Worm (Caenorhabditis elegans): ENCODE data around the gene unc-22.

unc-22 gene

ce11 chrIV:12029074-12029473 is 18.3 kb upstream of the unc-22 start, which contains the start of gene tgn-38:
tgn-38 (minus strand) TSS chrIV:12029174.
- TF ChIP-seq nhr-129 (tag; optimal IDR thresholded peaks at IDR 0.05) (peak; percentile 22), sma-9 (GFP tag; optimal IDR thresholded peaks at IDR 0.05) (no peak), sma-9 (tag; optimal IDR thresholded peaks at IDR 0.05) (no peak)

- TF ChIP-seq elt-3 (tag; optimal IDR thresholded peaks at IDR 0.05): no peak
- TF ChIP-seq ztf-1 (GFP tag; conservative IDR thresholded peaks at IDR 0.05): no peak
- no peak for TF ChIP-seq ztf-11 (tag; optimal IDR thresholded peaks at IDR 0.05)
- TF ChIP-seq sma-3 (GFP tag; optimal IDR thresholded peaks at IDR 0.05): no peak
- peak; percentile 12 for TF ChIP-seq fos-1 (tag; optimal IDR thresholded peaks at IDR 0.05)
- no peak for TF ChIP-seq R02D3.7 (tag; optimal IDR thresholded peaks at IDR 0.05)
- TF ChIP-seq nhr-23 (tag; optimal IDR thresholded peaks at IDR 0.05): no peak
- no peak for TF ChIP-seq peb-1 (tag; optimal IDR thresholded peaks at IDR 0.05)
- peak; percentile 65 for TF ChIP-seq sma-9 (GFP tag; optimal IDR thresholded peaks at IDR 0.05)
- TF ChIP-seq sma-9 (tag; optimal IDR thresholded peaks at IDR 0.05): no peak
- peak; percentile 58 for TF ChIP-seq blmp-1 (tag; optimal IDR thresholded peaks at IDR 0.05; ENCODE audit: insufficient read depth)
- TF ChIP-seq nhr-11 (tag; optimal IDR thresholded peaks at IDR 0.05): no peak
- no peak for TF ChIP-seq crh-2 (tag; optimal IDR thresholded peaks at IDR 0.05)
- TF ChIP-seq alr-1 (tag; optimal IDR thresholded peaks at IDR 0.05): no peak
- no peak for TF ChIP-seq lin-39 (tag; optimal IDR thresholded peaks at IDR 0.05)
- no peak for TF ChIP-seq mdl-1 (tag; optimal IDR thresholded peaks at IDR 0.05)
- no peak for TF ChIP-seq nhr-6 (tag; optimal IDR thresholded peaks at IDR 0.05)
- no peak for TF ChIP-seq Y55F3AM.14 (GFP tag; optimal IDR thresholded peaks at IDR 0.05)
- no peak for TF ChIP-seq F13H6.1 (tag; optimal IDR thresholded peaks at IDR 0.05)
- peak; percentile 68 for TF ChIP-seq nhr-21 (tag; optimal IDR thresholded peaks at IDR 0.05)
- TF ChIP-seq ZK546.5 (tag; optimal IDR thresholded peaks at IDR 0.05): no peak
- TF ChIP-seq nhr-12 (tag; optimal IDR thresholded peaks at IDR 0.05): no peak
- TF ChIP-seq ztf-4 (tag; optimal IDR thresholded peaks at IDR 0.05): no peak
- TF ChIP-seq lin-11 (tag; optimal IDR thresholded peaks at IDR 0.05): no peak
- peak; percentile 80 for TF ChIP-seq nhr-25 (tag; optimal IDR thresholded peaks at IDR 0.05)
- TF ChIP-seq unc-39 (tag; optimal IDR thresholded peaks at IDR 0.05): no peak
- no peak for TF ChIP-seq unc-62 (GFP tag; optimal IDR thresholded peaks at IDR 0.05)
- no peak for TF ChIP-seq aly-2 (tag; optimal IDR thresholded peaks at IDR 0.05)
- no peak for TF ChIP-seq skn-1 (tag; optimal IDR thresholded peaks at IDR 0.05)
- no peak for TF ChIP-seq unc-55 (GFP tag; optimal IDR thresholded peaks at IDR 0.05)
- no peak for TF ChIP-seq ceh-82 (tag; optimal IDR thresholded peaks at IDR 0.05)
- TF ChIP-seq C34F6.9 (tag; optimal IDR thresholded peaks at IDR 0.05): no peak
- TF ChIP-seq nhr-237 (tag; optimal IDR thresholded peaks at IDR 0.05): no peak
- no peak for TF ChIP-seq egl-27 (tag; optimal IDR thresholded peaks at IDR 0.05)
- no peak for TF ChIP-seq dmd-4 (tag; optimal IDR thresholded peaks at IDR 0.05)
- TF ChIP-seq lin-13 (GFP tag; optimal IDR thresholded peaks at IDR 0.05): no peak
- TF ChIP-seq nhr-129 (tag; optimal IDR thresholded peaks at IDR 0.05): peak; percentile 57
- TF ChIP-seq sem-4 (tag; optimal IDR thresholded peaks at IDR 0.05): no peak
- peak; percentile 71 for TF ChIP-seq ceh-16 (tag; optimal IDR thresholded peaks at IDR 0.05)
- TF ChIP-seq zag-1 (tag; optimal IDR thresholded peaks at IDR 0.05): no peak
- TF ChIP-seq mbf-1 (tag; optimal IDR thresholded peaks at IDR 0.05): no peak
- TF ChIP-seq nhr-10 (tag; optimal IDR thresholded peaks at IDR 0.05): no peak
- no peak for TF ChIP-seq gmeb-1 (tag; optimal IDR thresholded peaks at IDR 0.05)
Measured at ce11 chrIV:12021360-12021759, 10.6 kb upstream of the unc-22 start.

ce11 chrIV:12018920-12019319 is 8.1 kb upstream of the unc-22 start:
- no peak for TF ChIP-seq ZK546.5 (tag; optimal IDR thresholded peaks at IDR 0.05)
